Worm (Caenorhabditis elegans) whole organism, late embryonic: ENCODE data around the gene T15B7.8.

Experiments used
- C08G9.2 ChIP-seq: sonication (generic microtip); optimal IDR thresholded peaks from 2 replicates; lab custom pipeline; 2016; ENCODE audit warnings: mild to moderate bottlenecking, missing genetic modification characterization, moderate library complexity, missing compliant biosample characterization
- K09A11.1 ChIP-seq: sonication (generic microtip); optimal IDR thresholded peaks from 2 replicates; lab custom pipeline; 2017; ENCODE audit warnings: antibody characterized with exemption, mild to moderate bottlenecking, missing genetic modification characterization, missing compliant biosample characterization; ENCODE audit not compliant: insufficient read depth
- Y22D7AL.16 ChIP-seq: sonication (generic microtip); optimal IDR thresholded peaks from 2 replicates; lab custom pipeline; 2016; ENCODE audit warnings: missing genetic modification characterization, missing compliant biosample characterization
- ceh-22 ChIP-seq: sonication (generic microtip); optimal IDR thresholded peaks from 2 replicates; lab custom pipeline; 2017; ENCODE audit warnings: missing biosample characterization, missing genetic modification characterization
- eyg-1 ChIP-seq: sonication (generic microtip); optimal IDR thresholded peaks from 2 replicates; lab custom pipeline; 2016; ENCODE audit warnings: missing genotype, missing genetic modification characterization, missing compliant biosample characterization
- hlh-15 ChIP-seq: sonication (generic microtip); optimal IDR thresholded peaks from 2 replicates; lab custom pipeline; 2016; ENCODE audit warnings: missing genetic modification characterization, missing compliant biosample characterization
- madf-2 ChIP-seq: sonication (generic microtip); optimal IDR thresholded peaks from 2 replicates; lab custom pipeline; 2017; ENCODE audit warnings: missing genetic modification characterization, missing compliant biosample characterization
- nhr-11 ChIP-seq: fragments of 150-350 bp; optimal IDR thresholded peaks from 2 replicates; lab custom pipeline; 2014; ENCODE audit warnings: missing biosample characterization, missing genetic modification characterization
- pha-2 ChIP-seq: sonication (generic microtip); optimal IDR thresholded peaks from 2 replicates; lab custom pipeline; 2017; ENCODE audit warnings: mild to moderate bottlenecking, missing genetic modification characterization, missing compliant biosample characterization
- pqm-1 ChIP-seq: sonication (generic microtip); optimal IDR thresholded peaks from 2 replicates; lab custom pipeline; 2016; ENCODE audit warnings: missing genetic modification characterization, missing compliant biosample characterization
- unc-55 ChIP-seq: sonication (generic microtip); optimal IDR thresholded peaks from 2 replicates; lab custom pipeline; 2017; ENCODE audit warnings: missing biosample characterization, missing genetic modification reagents, missing genetic modification characterization

ce11 chrV:6830075-6830474, 8.5 kb downstream of the T15B7.8 start:
- TF ChIP-seq nhr-11 (tag; lab: Kevin White, UChicago): no peak
- no peak for TF ChIP-seq K09A11.1 (tag; lab: Kevin White, UChicago)
- no peak for TF ChIP-seq madf-2 (tag; lab: Kevin White, UChicago)
- no peak for TF ChIP-seq C08G9.2
- TF ChIP-seq ceh-22 (tag; lab: Kevin White, UChicago): no peak
- TF ChIP-seq unc-55 (GFP tag; lab: Kevin White, UChicago): no peak
- TF ChIP-seq hlh-15 (tag; lab: Kevin White, UChicago): no peak
- TF ChIP-seq Y22D7AL.16: no peak
- no peak for TF ChIP-seq pha-2 (tag; lab: Kevin White, UChicago)
- TF ChIP-seq pqm-1 (tag; lab: Kevin White, UChicago): no peak
- TF ChIP-seq eyg-1 (tag; lab: Kevin White, UChicago): no peak
